Worm (Caenorhabditis elegans) whole organism, late embryonic: Measurements from ENCODE around the gene ZK686.3.

Experiments used
- C08G9.2 ChIP-seq: sonication (generic microtip); optimal IDR thresholded peaks from 2 replicates; lab custom pipeline; 2016; ENCODE audit warnings: mild to moderate bottlenecking, missing genetic modification characterization, moderate library complexity, missing compliant biosample characterization
- F13H6.1 ChIP-seq: sonication (generic microtip); optimal IDR thresholded peaks from 2 replicates; lab custom pipeline; 2016; ENCODE audit warnings: missing genetic modification characterization, missing compliant biosample characterization
- K02D7.2 ChIP-seq: sonication (generic microtip); optimal IDR thresholded peaks from 2 replicates; lab custom pipeline; 2017; ENCODE audit warnings: mild to moderate bottlenecking, missing genetic modification characterization, missing compliant biosample characterization
- T23F11.4 ChIP-seq: fragments of 200-800 bp; sonication (Bioruptor generic); optimal IDR thresholded peaks from 2 replicates; lab custom pipeline; 2018; ENCODE audit warnings: mild to moderate bottlenecking, missing genetic modification characterization, missing compliant biosample characterization
- ceh-14 ChIP-seq: sonication (generic microtip); optimal IDR thresholded peaks from 2 replicates; lab custom pipeline; 2016; ENCODE audit warnings: missing genotype, missing genetic modification characterization, missing compliant biosample characterization
- ceh-22 ChIP-seq: sonication (generic microtip); optimal IDR thresholded peaks from 2 replicates; lab custom pipeline; 2017; ENCODE audit warnings: missing biosample characterization, missing genetic modification characterization
- ceh-34 ChIP-seq: sonication (generic microtip); optimal IDR thresholded peaks from 2 replicates; lab custom pipeline; 2016; ENCODE audit warnings: mild to moderate bottlenecking, missing genetic modification characterization, missing compliant biosample characterization
- ceh-6 ChIP-seq: fragments of 200-800 bp; sonication (Bioruptor generic); optimal IDR thresholded peaks from 2 replicates; lab custom pipeline; 2018; ENCODE audit warnings: mild to moderate bottlenecking, missing genetic modification characterization, missing compliant biosample characterization
- ceh-9 ChIP-seq: sonication (generic microtip); optimal IDR thresholded peaks from 2 replicates; lab custom pipeline; 2016; ENCODE audit warnings: mild to moderate bottlenecking, missing genetic modification characterization, inconsistent platforms, missing compliant biosample characterization
- che-1 ChIP-seq: sonication (generic microtip); optimal IDR thresholded peaks from 2 replicates; lab custom pipeline; 2016; ENCODE audit warnings: mild to moderate bottlenecking, missing genetic modification characterization, missing compliant biosample characterization
- dve-1 ChIP-seq: sonication (generic microtip); optimal IDR thresholded peaks from 2 replicates; lab custom pipeline; 2017; ENCODE audit warnings: antibody characterized with exemption, mild to moderate bottlenecking, missing genetic modification characterization, missing compliant biosample characterization
- elt-2 ChIP-seq: sonication (generic microtip); optimal IDR thresholded peaks from 2 replicates; lab custom pipeline; 2016; ENCODE audit warnings: missing genetic modification reagents, missing genetic modification characterization, missing compliant biosample characterization
- elt-4 ChIP-seq: sonication (generic microtip); optimal IDR thresholded peaks from 2 replicates; lab custom pipeline; 2016; ENCODE audit warnings: missing genetic modification characterization, missing compliant biosample characterization
- ets-4 ChIP-seq: sonication (generic microtip); optimal IDR thresholded peaks from 2 replicates; lab custom pipeline; 2016; ENCODE audit warnings: missing genetic modification characterization, missing compliant biosample characterization
- eyg-1 ChIP-seq: sonication (generic microtip); optimal IDR thresholded peaks from 2 replicates; lab custom pipeline; 2016; ENCODE audit warnings: missing genotype, missing genetic modification characterization, missing compliant biosample characterization
- fkh-10 ChIP-seq: fragments of 150-350 bp; optimal IDR thresholded peaks from 2 replicates; lab custom pipeline; 2014; ENCODE audit warnings: missing biosample characterization, missing genetic modification reagents, missing genetic modification characterization
- gmeb-2 ChIP-seq: sonication (generic microtip); optimal IDR thresholded peaks from 2 replicates; lab custom pipeline; 2016; ENCODE audit warnings: missing genetic modification characterization, inconsistent platforms, missing compliant biosample characterization
- hlh-13 ChIP-seq: fragments of 200-800 bp; sonication (Bioruptor generic); optimal IDR thresholded peaks from 2 replicates; lab custom pipeline; 2018; ENCODE audit warnings: mild to moderate bottlenecking, missing genetic modification characterization, missing compliant biosample characterization
- hlh-8 ChIP-seq: sonication (generic microtip); optimal IDR thresholded peaks from 2 replicates; lab custom pipeline; 2016; ENCODE audit warnings: missing genotype, missing genetic modification characterization, missing compliant biosample characterization
- madf-2 ChIP-seq: sonication (generic microtip); optimal IDR thresholded peaks from 2 replicates; lab custom pipeline; 2017; ENCODE audit warnings: missing genetic modification characterization, missing compliant biosample characterization
- nfya-1 ChIP-seq: sonication (generic microtip); optimal IDR thresholded peaks from 2 replicates; lab custom pipeline; 2017; ENCODE audit warnings: missing genetic modification characterization, mild to moderate bottlenecking, missing compliant biosample characterization, antibody characterized with exemption, moderate library complexity
- nhr-11 ChIP-seq: fragments of 150-350 bp; optimal IDR thresholded peaks from 2 replicates; lab custom pipeline; 2014; ENCODE audit warnings: missing biosample characterization, missing genetic modification characterization
- nhr-232 ChIP-seq: sonication (generic microtip); optimal IDR thresholded peaks from 2 replicates; lab custom pipeline; 2016; ENCODE audit warnings: missing genetic modification characterization, missing compliant biosample characterization
- pat-9 ChIP-seq: fragments of 200-800 bp; sonication (Bioruptor generic); optimal IDR thresholded peaks from 2 replicates; lab custom pipeline; 2018; ENCODE audit warnings: mild to moderate bottlenecking, missing genetic modification characterization, moderate library complexity, missing compliant biosample characterization
- pha-4 ChIP-seq: fragments of 150-350 bp; optimal IDR thresholded peaks from 2 replicates; lab custom pipeline; 2018; ENCODE audit warnings: missing biosample characterization, missing genetic modification reagents, missing genetic modification characterization
- sox-4 ChIP-seq: sonication (generic microtip); optimal IDR thresholded peaks from 2 replicates; lab custom pipeline; 2017; ENCODE audit warnings: mild to moderate bottlenecking, missing genetic modification characterization, inconsistent platforms, missing compliant biosample characterization
- tbx-7 ChIP-seq: sonication (generic microtip); optimal IDR thresholded peaks from 2 replicates; lab custom pipeline; 2016; ENCODE audit warnings: missing genotype, missing genetic modification characterization, missing compliant biosample characterization
- ttx-3 ChIP-seq: sonication (generic microtip); optimal IDR thresholded peaks from 2 replicates; lab custom pipeline; 2016; ENCODE audit warnings: missing genetic modification reagents, missing genetic modification characterization, missing compliant biosample characterization
- unc-3 ChIP-seq, 2 experiments: fragments of 200-800 bp in 1 of 2; sonication (Bioruptor generic) in 1 of 2; sonication (generic microtip) in 1 of 2; conservative IDR thresholded peaks in 1 of 2; optimal IDR thresholded peaks in 1 of 2; 2 replicates each; pipeline versions ENCODE4 v1.3.6 to Lab custom; 2016 to 2022; ENCODE audit warnings: missing compliant biosample characterization in 2 of 2, missing genetic modification characterization in 2 of 2, missing genetic modification reagents in 1 of 2
- unc-42 ChIP-seq: sonication (generic microtip); optimal IDR thresholded peaks from 2 replicates; lab custom pipeline; 2016; ENCODE audit warnings: missing genotype, missing genetic modification characterization, missing compliant biosample characterization
- unc-86 ChIP-seq: sonication (generic microtip); optimal IDR thresholded peaks from 2 replicates; lab custom pipeline; 2016; ENCODE audit warnings: missing genetic modification characterization, missing compliant biosample characterization
- zip-5 ChIP-seq: sonication (generic microtip); optimal IDR thresholded peaks from 2 replicates; lab custom pipeline; 2016; ENCODE audit warnings: missing genetic modification characterization, missing compliant biosample characterization
- ztf-16 ChIP-seq: sonication (generic microtip); optimal IDR thresholded peaks from 2 replicates; lab custom pipeline; 2017; ENCODE audit warnings: missing genetic modification characterization, missing compliant biosample characterization

Gene ZK686.3

DNA sequence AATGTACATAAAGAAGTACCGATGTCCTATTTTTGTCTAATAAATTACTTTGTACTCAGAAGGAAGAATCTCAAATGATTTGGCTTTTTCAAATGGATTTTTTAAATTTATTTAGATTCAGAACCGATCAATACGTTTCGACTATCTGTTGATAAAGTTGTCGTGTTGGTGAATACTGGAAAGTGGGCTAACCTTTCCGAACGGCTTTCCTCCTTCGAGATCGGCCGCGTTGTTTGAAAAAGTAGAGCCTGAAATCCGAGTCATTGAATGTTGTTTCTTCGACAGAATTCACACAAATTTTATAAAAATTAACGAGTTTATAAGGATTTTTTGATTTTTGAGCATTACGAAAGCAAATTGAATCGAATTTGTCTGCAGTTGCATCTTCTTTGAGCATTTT, 4.9 kb upstream of the ZK686.3 start:
- no peak for TF ChIP-seq elt-4
- TF ChIP-seq nhr-232 (tag; lab: Kevin White, UChicago): no peak
- no peak for TF ChIP-seq K02D7.2 (tag; lab: Kevin White, UChicago)
- no peak for TF ChIP-seq fkh-10 (GFP tag; lab: Kevin White, UChicago)
- TF ChIP-seq pat-9 (tag; lab: Kevin White, UChicago): no peak
- no peak for TF ChIP-seq F13H6.1 (tag; lab: Kevin White, UChicago)
- TF ChIP-seq madf-2: no peak
- TF ChIP-seq gmeb-2: no peak
- no peak for TF ChIP-seq pha-4
- no peak for TF ChIP-seq ceh-34 (tag; lab: Kevin White, UChicago)
- TF ChIP-seq che-1 (tag; lab: Kevin White, UChicago): no peak
- TF ChIP-seq unc-3 (GFP tag; conservative IDR thresholded peaks at IDR 0.05; lab: Robert Waterston, UW): no peak
- TF ChIP-seq unc-3 (tag; optimal IDR thresholded peaks at IDR 0.05; lab: Kevin White, UChicago): no peak
- TF ChIP-seq tbx-7 (tag; lab: Kevin White, UChicago): no peak
- no peak for TF ChIP-seq nhr-11 (tag; lab: Kevin White, UChicago)
- TF ChIP-seq ceh-22 (tag; lab: Kevin White, UChicago): no peak
- no peak for TF ChIP-seq zip-5 (tag; lab: Kevin White, UChicago)
- TF ChIP-seq sox-4: no peak
- no peak for TF ChIP-seq ttx-3 (tag; lab: Kevin White, UChicago)
- TF ChIP-seq, all 69 proteins: peak for 0

DNA sequence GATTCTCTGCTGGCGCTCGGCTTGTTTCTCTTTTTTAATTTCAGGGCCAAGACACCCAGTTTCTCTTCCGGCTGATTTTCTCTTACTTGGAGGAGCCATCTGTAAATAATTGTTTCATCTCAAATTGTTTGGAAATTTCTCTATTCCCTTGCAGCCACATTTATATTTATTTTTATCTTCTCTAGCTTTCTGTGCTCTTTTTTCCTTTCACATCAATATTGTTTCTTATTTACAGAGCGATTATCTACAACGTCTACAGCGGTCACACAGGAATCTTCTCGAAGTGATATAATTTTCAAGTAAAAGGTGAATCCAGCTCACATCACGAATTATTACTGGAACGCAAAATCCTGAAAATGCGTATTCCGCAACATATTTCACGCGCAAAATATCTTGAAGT, 4.0 kb upstream of the ZK686.3 start, which contains the start of the genes ZK686.6 and ZK686.1:
TSS of gene ZK686.6 (minus strand) at position 101 of the 400 bp plus-strand sequence.
TSS of gene ZK686.1 (plus strand) at position 234 of the 400 bp plus-strand sequence.
- no peak for TF ChIP-seq ztf-16 (tag; lab: Kevin White, UChicago)
- no peak for TF ChIP-seq hlh-13 (GFP tag; lab: Kevin White, UChicago)
- TF ChIP-seq C08G9.2: no peak
- TF ChIP-seq unc-86 (tag; lab: Kevin White, UChicago): no peak
- no peak for TF ChIP-seq eyg-1
- TF ChIP-seq elt-2 (tag; lab: Kevin White, UChicago): no peak
- no peak for TF ChIP-seq nhr-232 (tag; lab: Kevin White, UChicago)
- no peak for TF ChIP-seq dve-1
- TF ChIP-seq nhr-11 (tag; lab: Kevin White, UChicago): no peak
- no peak for TF ChIP-seq hlh-8 (tag; lab: Kevin White, UChicago)
- TF ChIP-seq ceh-14: no peak
- no peak for TF ChIP-seq unc-42 (tag; lab: Kevin White, UChicago)
- no peak for TF ChIP-seq K02D7.2 (tag; lab: Kevin White, UChicago)
- TF ChIP-seq ceh-22 (tag; lab: Kevin White, UChicago): no peak

DNA sequence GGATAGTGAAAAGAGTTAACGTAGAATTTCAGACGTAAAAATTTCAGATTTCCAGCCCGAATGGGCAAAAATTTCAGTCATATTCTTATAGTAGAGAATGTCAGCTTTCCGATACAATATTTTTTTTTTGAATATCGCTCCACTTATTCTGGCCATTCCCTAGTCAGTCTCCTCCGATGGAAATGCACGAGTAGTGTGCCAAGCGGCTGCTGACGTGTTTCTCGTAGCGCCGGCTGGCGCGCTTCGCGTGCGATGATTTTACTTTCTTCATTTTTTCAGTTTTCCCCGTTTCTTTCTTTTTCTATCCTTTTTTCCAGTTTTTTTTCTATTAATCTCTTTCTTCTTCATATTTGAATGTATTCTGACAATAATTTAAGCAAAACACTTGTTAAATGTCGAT, 2.1 kb upstream of the ZK686.3 start:
- TF ChIP-seq nfya-1 (tag; lab: Kevin White, UChicago): peak; percentile 32

DNA sequence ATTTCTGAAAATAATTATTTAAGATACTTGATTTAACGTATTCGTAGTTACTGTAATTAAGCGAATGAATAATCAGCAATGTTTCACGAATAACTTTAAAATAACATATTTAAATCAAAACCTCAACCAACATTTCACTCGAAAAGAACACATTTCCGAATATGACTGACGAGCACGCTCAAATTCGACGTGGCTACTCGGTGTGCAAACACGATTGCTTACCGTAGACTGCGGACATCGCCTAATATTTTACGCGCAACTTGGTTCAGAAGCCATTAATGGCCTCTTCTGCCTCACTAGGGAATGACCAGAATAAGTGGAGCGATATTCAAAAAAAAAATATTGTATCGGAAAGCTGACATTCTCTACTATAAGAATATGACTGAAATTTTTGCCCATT, 1.1 kb upstream of the ZK686.3 start, which contains the start of gene snu-23:
TSS of gene snu-23 (minus strand) at position 156 of the 400 bp plus-strand sequence.
- no peak for TF ChIP-seq dve-1
- TF ChIP-seq sox-4: no peak
- no peak for TF ChIP-seq hlh-8 (tag; lab: Kevin White, UChicago)
- TF ChIP-seq ets-4 (tag; lab: Kevin White, UChicago): no peak
- TF ChIP-seq ceh-6 (GFP tag; lab: Kevin White, UChicago): no peak

DNA sequence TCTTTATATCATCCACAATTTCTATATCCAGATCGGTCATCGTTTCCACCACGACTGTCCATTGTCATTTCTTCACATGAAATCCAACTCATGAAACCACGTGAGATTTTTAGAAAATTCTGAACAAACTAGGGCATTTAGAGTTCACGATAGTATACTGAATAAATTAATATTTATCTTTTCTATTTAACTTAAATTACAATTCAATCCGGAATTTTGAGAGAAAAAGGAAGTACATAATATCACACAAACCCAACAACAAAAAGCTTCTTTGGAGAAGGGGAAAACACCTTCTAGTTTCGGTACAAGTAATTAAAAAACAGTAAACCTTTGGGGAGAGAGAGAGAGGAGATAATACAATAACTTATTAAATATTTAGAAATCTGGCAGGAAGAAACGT, 1.4 kb downstream of the ZK686.3 start, which contains the start of gene ZK686.5:
TSS of gene ZK686.5 (minus strand) at position 101 of the 400 bp plus-strand sequence.
- TF ChIP-seq nfya-1 (tag; lab: Kevin White, UChicago) (no peak), ets-4 (tag; lab: Kevin White, UChicago) (no peak), T23F11.4 (GFP tag; lab: Kevin White, UChicago) (no peak), ceh-9 (tag; lab: Kevin White, UChicago) (no peak)
